Worm (Caenorhabditis elegans) whole organism, late embryonic: ENCODE data around the gene elpc-4.

Experiments used
- C08G9.2 ChIP-seq: sonication (generic microtip); optimal IDR thresholded peaks from 2 replicates; lab custom pipeline; 2016; ENCODE audit warnings: mild to moderate bottlenecking, missing genetic modification characterization, moderate library complexity, missing compliant biosample characterization
- F13H6.1 ChIP-seq: sonication (generic microtip); optimal IDR thresholded peaks from 2 replicates; lab custom pipeline; 2016; ENCODE audit warnings: missing genetic modification characterization, missing compliant biosample characterization
- ahr-1 ChIP-seq: sonication (generic microtip); optimal IDR thresholded peaks from 2 replicates; lab custom pipeline; 2016; ENCODE audit warnings: missing genetic modification characterization, missing compliant biosample characterization
- ceh-14 ChIP-seq: sonication (generic microtip); optimal IDR thresholded peaks from 2 replicates; lab custom pipeline; 2016; ENCODE audit warnings: missing genotype, missing genetic modification characterization, missing compliant biosample characterization
- ceh-18 ChIP-seq: sonication (generic microtip); optimal IDR thresholded peaks from 2 replicates; lab custom pipeline; 2016; ENCODE audit warnings: missing genetic modification characterization, missing compliant biosample characterization
- ceh-19 ChIP-seq: fragments of 200-800 bp; sonication (Bioruptor generic); optimal IDR thresholded peaks from 2 replicates; lab custom pipeline; 2018; ENCODE audit warnings: mild to moderate bottlenecking, missing genetic modification characterization, missing compliant biosample characterization
- ceh-2 ChIP-seq: sonication (generic microtip); optimal IDR thresholded peaks from 2 replicates; lab custom pipeline; 2016; ENCODE audit warnings: missing genotype, missing genetic modification characterization, missing compliant biosample characterization
- ceh-31 ChIP-seq: sonication (generic microtip); optimal IDR thresholded peaks from 2 replicates; lab custom pipeline; 2016; ENCODE audit warnings: missing genetic modification characterization, missing compliant biosample characterization
- ceh-34 ChIP-seq: sonication (generic microtip); optimal IDR thresholded peaks from 2 replicates; lab custom pipeline; 2016; ENCODE audit warnings: mild to moderate bottlenecking, missing genetic modification characterization, missing compliant biosample characterization
- ceh-45 ChIP-seq: fragments of 200-800 bp; sonication (Bioruptor generic); IDR thresholded peaks from 2 replicates; pipeline ENCODE4 v1.3.6; 2022; ENCODE audit warnings: missing genetic modification reagents, missing genetic modification characterization, missing compliant biosample characterization
- ceh-48 ChIP-seq: sonication (generic microtip); optimal IDR thresholded peaks from 2 replicates; lab custom pipeline; 2016; ENCODE audit warnings: missing genetic modification characterization, inconsistent platforms, missing compliant biosample characterization
- ceh-9 ChIP-seq: sonication (generic microtip); optimal IDR thresholded peaks from 2 replicates; lab custom pipeline; 2016; ENCODE audit warnings: mild to moderate bottlenecking, missing genetic modification characterization, inconsistent platforms, missing compliant biosample characterization
- dmd-4 ChIP-seq: sonication (generic microtip); optimal IDR thresholded peaks from 2 replicates; lab custom pipeline; 2016; ENCODE audit warnings: borderline replicate concordance, missing genetic modification characterization, missing compliant biosample characterization
- elt-2 ChIP-seq: sonication (generic microtip); optimal IDR thresholded peaks from 2 replicates; lab custom pipeline; 2016; ENCODE audit warnings: missing genetic modification reagents, missing genetic modification characterization, missing compliant biosample characterization
- ets-4 ChIP-seq: sonication (generic microtip); optimal IDR thresholded peaks from 2 replicates; lab custom pipeline; 2016; ENCODE audit warnings: missing genetic modification characterization, missing compliant biosample characterization
- eyg-1 ChIP-seq: sonication (generic microtip); optimal IDR thresholded peaks from 2 replicates; lab custom pipeline; 2016; ENCODE audit warnings: missing genotype, missing genetic modification characterization, missing compliant biosample characterization
- fax-1 ChIP-seq: sonication (generic microtip); optimal IDR thresholded peaks from 2 replicates; lab custom pipeline; 2016; ENCODE audit warnings: missing genotype, missing genetic modification characterization, missing compliant biosample characterization
- hlh-13 ChIP-seq: fragments of 200-800 bp; sonication (Bioruptor generic); optimal IDR thresholded peaks from 2 replicates; lab custom pipeline; 2018; ENCODE audit warnings: mild to moderate bottlenecking, missing genetic modification characterization, missing compliant biosample characterization
- hlh-6 ChIP-seq: sonication (generic microtip); optimal IDR thresholded peaks from 2 replicates; lab custom pipeline; 2016; ENCODE audit warnings: missing genotype, missing genetic modification characterization, missing compliant biosample characterization
- hlh-8 ChIP-seq: sonication (generic microtip); optimal IDR thresholded peaks from 2 replicates; lab custom pipeline; 2016; ENCODE audit warnings: missing genotype, missing genetic modification characterization, missing compliant biosample characterization
- lim-6 ChIP-seq: sonication (generic microtip); optimal IDR thresholded peaks from 2 replicates; lab custom pipeline; 2016; ENCODE audit warnings: missing genetic modification characterization, missing compliant biosample characterization
- madf-2 ChIP-seq: sonication (generic microtip); optimal IDR thresholded peaks from 2 replicates; lab custom pipeline; 2017; ENCODE audit warnings: missing genetic modification characterization, missing compliant biosample characterization
- mec-3 ChIP-seq: sonication (generic microtip); optimal IDR thresholded peaks from 2 replicates; lab custom pipeline; 2016; ENCODE audit warnings: borderline replicate concordance, missing genetic modification characterization, missing compliant biosample characterization
- npax-4 ChIP-seq: sonication (generic microtip); optimal IDR thresholded peaks from 2 replicates; lab custom pipeline; 2016; ENCODE audit warnings: missing genetic modification characterization, missing compliant biosample characterization
- odd-2 ChIP-seq: sonication (generic microtip); optimal IDR thresholded peaks from 2 replicates; lab custom pipeline; 2017; ENCODE audit warnings: antibody characterized with exemption, mild to moderate bottlenecking, missing genetic modification characterization, missing compliant biosample characterization
- pag-3 ChIP-seq: sonication (generic microtip); optimal IDR thresholded peaks from 2 replicates; lab custom pipeline; 2016; ENCODE audit warnings: missing compliant biosample characterization, missing genetic modification characterization, borderline replicate concordance
- pha-2 ChIP-seq: sonication (generic microtip); optimal IDR thresholded peaks from 2 replicates; lab custom pipeline; 2017; ENCODE audit warnings: mild to moderate bottlenecking, missing genetic modification characterization, missing compliant biosample characterization
- pha-4 ChIP-seq: fragments of 150-350 bp; optimal IDR thresholded peaks from 2 replicates; lab custom pipeline; 2018; ENCODE audit warnings: missing biosample characterization, missing genetic modification reagents, missing genetic modification characterization
- pqm-1 ChIP-seq: sonication (generic microtip); optimal IDR thresholded peaks from 2 replicates; lab custom pipeline; 2016; ENCODE audit warnings: missing genetic modification characterization, missing compliant biosample characterization
- ref-2 ChIP-seq: sonication (generic microtip); optimal IDR thresholded peaks from 2 replicates; lab custom pipeline; 2016; ENCODE audit warnings: missing genetic modification characterization, missing compliant biosample characterization
- rnt-1 ChIP-seq: sonication (generic microtip); optimal IDR thresholded peaks from 2 replicates; lab custom pipeline; 2016; ENCODE audit warnings: missing genetic modification characterization, missing compliant biosample characterization
- sdc-2 ChIP-seq: sonication (generic microtip); optimal IDR thresholded peaks from 2 replicates; lab custom pipeline; 2016; ENCODE audit warnings: missing genotype, missing genetic modification characterization, missing compliant biosample characterization
- sox-2 ChIP-seq: fragments of 200-800 bp; sonication (Bioruptor generic); IDR thresholded peaks from 2 replicates; pipeline ENCODE4 v1.3.6; 2022; ENCODE audit warnings: missing genetic modification reagents, missing genetic modification characterization, missing compliant biosample characterization
- syd-9 ChIP-seq: sonication (generic microtip); optimal IDR thresholded peaks from 2 replicates; lab custom pipeline; 2016; ENCODE audit warnings: mild to moderate bottlenecking, missing genetic modification characterization, moderate library complexity, missing compliant biosample characterization
- tbx-2 ChIP-seq: sonication (generic microtip); optimal IDR thresholded peaks from 2 replicates; lab custom pipeline; 2016; ENCODE audit warnings: missing genetic modification characterization, missing compliant biosample characterization
- tbx-7 ChIP-seq: sonication (generic microtip); optimal IDR thresholded peaks from 2 replicates; lab custom pipeline; 2016; ENCODE audit warnings: missing genotype, missing genetic modification characterization, missing compliant biosample characterization
- ttx-3 ChIP-seq: sonication (generic microtip); optimal IDR thresholded peaks from 2 replicates; lab custom pipeline; 2016; ENCODE audit warnings: missing genetic modification reagents, missing genetic modification characterization, missing compliant biosample characterization
- unc-3 ChIP-seq, 2 experiments: fragments of 200-800 bp in 1 of 2; sonication (Bioruptor generic) in 1 of 2; sonication (generic microtip) in 1 of 2; conservative IDR thresholded peaks in 1 of 2; optimal IDR thresholded peaks in 1 of 2; 2 replicates each; pipeline versions ENCODE4 v1.3.6 to Lab custom; 2016 to 2022; ENCODE audit warnings: missing compliant biosample characterization in 2 of 2, missing genetic modification characterization in 2 of 2, missing genetic modification reagents in 1 of 2
- unc-42 ChIP-seq: sonication (generic microtip); optimal IDR thresholded peaks from 2 replicates; lab custom pipeline; 2016; ENCODE audit warnings: missing genotype, missing genetic modification characterization, missing compliant biosample characterization
- unc-86 ChIP-seq: sonication (generic microtip); optimal IDR thresholded peaks from 2 replicates; lab custom pipeline; 2016; ENCODE audit warnings: missing genetic modification characterization, missing compliant biosample characterization
- zip-5 ChIP-seq: sonication (generic microtip); optimal IDR thresholded peaks from 2 replicates; lab custom pipeline; 2016; ENCODE audit warnings: missing genetic modification characterization, missing compliant biosample characterization
- ztf-16 ChIP-seq: sonication (generic microtip); optimal IDR thresholded peaks from 2 replicates; lab custom pipeline; 2017; ENCODE audit warnings: missing genetic modification characterization, missing compliant biosample characterization

elpc-4 gene

DNA sequence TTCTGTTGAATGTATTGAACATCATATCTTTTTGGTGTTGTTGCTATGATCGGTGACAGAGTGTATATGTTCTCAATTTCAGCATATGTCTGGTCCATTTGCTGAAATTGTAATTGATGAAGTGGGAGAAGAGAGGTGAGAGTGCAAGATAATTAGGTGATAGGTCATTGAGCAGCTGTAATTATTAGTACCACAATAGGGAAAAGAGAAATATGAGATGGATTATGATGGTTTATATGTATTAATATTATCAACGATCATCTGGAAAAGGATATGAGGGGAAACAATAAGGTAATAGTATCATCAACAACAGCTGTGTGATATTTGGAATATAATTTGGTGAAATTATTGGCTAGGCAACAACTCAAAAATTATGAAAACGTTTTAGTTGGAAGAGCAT lies 4.5 kb upstream of the elpc-4 start, which contains the start of gene Y42H9B.3:
Y42H9B.3 (minus strand) TSS at position 101 of the 400 bp plus-strand sequence.
- no peak for TF ChIP-seq ceh-48 (tag; lab: Kevin White, UChicago)

DNA sequence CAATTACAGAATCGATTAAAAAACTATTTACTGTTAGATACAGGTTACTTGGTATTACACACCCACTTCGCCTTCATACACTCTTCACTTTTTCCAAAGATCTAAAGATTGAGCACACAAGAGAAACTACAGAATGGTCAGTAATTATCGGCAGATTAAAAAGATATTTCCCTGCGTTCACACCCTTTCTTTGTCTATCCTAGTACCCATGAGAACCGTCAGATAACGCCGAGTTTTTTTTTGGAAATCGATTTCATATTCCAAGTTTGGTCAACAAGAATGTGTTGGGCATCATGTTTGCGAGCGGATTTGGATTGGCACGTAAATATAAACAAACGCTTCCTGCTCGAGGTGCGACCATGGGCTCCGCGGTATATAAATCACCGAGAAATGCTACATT lies 2.9 kb upstream of the elpc-4 start, which contains the start of gene C26B2.8:
C26B2.8 (plus strand) TSS at position 301 of the 400 bp plus-strand sequence.
- no peak for TF ChIP-seq odd-2 (tag; lab: Kevin White, UChicago)
- TF ChIP-seq ceh-9 (tag; lab: Kevin White, UChicago) = no peak
- TF ChIP-seq unc-42 = no peak
- TF ChIP-seq F13H6.1 (tag; lab: Kevin White, UChicago) = no peak
- TF ChIP-seq npax-4 (tag; lab: Kevin White, UChicago) = no peak
- no peak for TF ChIP-seq eyg-1 (tag; lab: Kevin White, UChicago)
- TF ChIP-seq sdc-2 (tag; lab: Kevin White, UChicago) = no peak
- TF ChIP-seq hlh-13 (GFP tag; lab: Kevin White, UChicago) = no peak
- no peak for TF ChIP-seq hlh-8
- no peak for TF ChIP-seq ttx-3 (tag; lab: Kevin White, UChicago)
- no peak for TF ChIP-seq elt-2 (tag; lab: Kevin White, UChicago)
- no peak for TF ChIP-seq pha-4 (tag; lab: Kevin White, UChicago)
- TF ChIP-seq madf-2 (tag; lab: Kevin White, UChicago) = no peak

DNA sequence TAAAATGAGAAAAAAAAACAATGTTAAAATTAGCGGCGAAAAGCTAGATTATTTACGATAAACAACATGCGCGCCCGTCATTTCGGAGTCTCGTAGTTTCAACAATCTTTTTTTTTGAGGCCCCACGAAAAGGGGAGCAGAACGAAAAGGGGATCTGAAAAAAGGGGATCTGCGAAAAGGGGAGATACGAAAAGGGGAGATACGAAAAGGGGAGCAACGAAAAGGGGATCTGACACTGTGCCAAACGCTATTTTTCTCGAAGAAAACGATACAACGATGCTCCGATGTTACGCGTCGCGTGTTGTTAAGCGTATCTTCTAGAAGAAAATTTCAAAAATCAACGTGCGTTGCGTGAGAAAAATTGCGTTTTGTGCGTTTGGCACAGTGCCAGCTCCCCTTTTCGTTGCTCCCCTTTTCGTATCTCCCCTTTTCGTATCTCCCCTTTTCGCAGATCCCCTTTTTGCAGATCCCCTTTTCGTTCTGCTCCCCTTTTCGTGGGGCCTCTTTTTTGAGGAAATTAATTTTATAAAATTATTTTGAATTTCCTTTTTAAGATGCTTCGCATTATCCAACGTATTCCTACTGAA lies 975 bp upstream of the elpc-4 start, which contains the start of gene C26B2.7:
C26B2.7 (plus strand) TSS at position 549 of the 587 bp plus-strand sequence.
- peak; percentile 90 for TF ChIP-seq F13H6.1 (tag; lab: Kevin White, UChicago)
- TF ChIP-seq pha-2 (tag; lab: Kevin White, UChicago) = peak; percentile 6
- peak; percentile 96 for TF ChIP-seq ceh-14 (tag; lab: Kevin White, UChicago)
- TF ChIP-seq unc-86 (tag; lab: Kevin White, UChicago) = peak; percentile 30
- peak; percentile 81 for TF ChIP-seq unc-42
- peak; percentile 80 for TF ChIP-seq tbx-7
- TF ChIP-seq ahr-1 (tag; lab: Kevin White, UChicago) = peak; percentile 43
- TF ChIP-seq ceh-2 (tag; lab: Kevin White, UChicago) = peak; percentile 84
- peak; percentile 40 for TF ChIP-seq syd-9 (tag; lab: Kevin White, UChicago)
- TF ChIP-seq ceh-31 (tag; lab: Kevin White, UChicago) = peak; percentile 98
- peak; percentile 31 for TF ChIP-seq sdc-2 (tag; lab: Kevin White, UChicago)
- TF ChIP-seq C08G9.2 (tag; lab: Kevin White, UChicago) = peak; percentile 91
- TF ChIP-seq hlh-8 = peak; percentile 88
- peak; percentile 56 for TF ChIP-seq elt-2 (tag; lab: Kevin White, UChicago)
- peak; percentile 66 for TF ChIP-seq pqm-1 (tag; lab: Kevin White, UChicago)
- peak; percentile 31 for TF ChIP-seq hlh-13 (GFP tag; lab: Kevin White, UChicago)
- peak; percentile 74 for TF ChIP-seq ceh-34
- TF ChIP-seq fax-1 = peak; percentile 86
- TF ChIP-seq ceh-18 = peak; percentile 58
- TF ChIP-seq ets-4 (tag; lab: Kevin White, UChicago) = peak; percentile 87
- peak; percentile 76 for TF ChIP-seq dmd-4 (tag; lab: Kevin White, UChicago)
- peak; percentile 85 for TF ChIP-seq rnt-1 (tag; lab: Kevin White, UChicago)
- peak; percentile 4 for TF ChIP-seq madf-2 (tag; lab: Kevin White, UChicago)
- TF ChIP-seq ref-2 (tag; lab: Kevin White, UChicago) = peak; percentile 92
- TF ChIP-seq sox-2 (GFP tag; lab: Robert Waterston, UW) = 0 out of 2 replicates have a peak, but pooled peaks have one; percentile 11
- TF ChIP-seq pag-3 (tag; lab: Kevin White, UChicago) = peak; percentile 82
- TF ChIP-seq ztf-16 (tag; lab: Kevin White, UChicago) = peak; percentile 20
- peak; percentile 64 for TF ChIP-seq hlh-6 (tag; lab: Kevin White, UChicago)
- TF ChIP-seq mec-3 (tag; lab: Kevin White, UChicago) = peak; percentile 93
- peak; percentile 90 for TF ChIP-seq lim-6 (tag; lab: Kevin White, UChicago)
- TF ChIP-seq zip-5 (tag; lab: Kevin White, UChicago) = peak; percentile 76
- peak; percentile 95 for TF ChIP-seq tbx-2 (tag; lab: Kevin White, UChicago)
- peak; percentile 67 for TF ChIP-seq unc-3 (GFP tag; conservative IDR thresholded peaks at IDR 0.05; lab: Robert Waterston, UW)
- peak; percentile 3 for TF ChIP-seq unc-3 (tag; optimal IDR thresholded peaks at IDR 0.05; lab: Kevin White, UChicago)
- TF ChIP-seq ceh-19 (GFP tag; lab: Kevin White, UChicago) = peak; percentile 70
- peak; percentile 59; the same call in 1 of the 2 replicates for TF ChIP-seq ceh-45 (GFP tag; lab: Robert Waterston, UW)
